Fruit fly (Drosophila melanogaster): ENCODE results near the gene CG42852.

The CG42852 gene

dm6 chr3L:16765647-16766628, 10.6 kb downstream of the CG42852 start, which contains the start of gene Nrt (continued):
- TF ChIP-seq Smox (GFP tag; optimal IDR thresholded peaks at IDR 0.05) = peak; percentile 53
- peak; percentile 82 for TF ChIP-seq CG8119 (GFP tag; IDR thresholded peaks at IDR 0.05)
- peak; percentile 8 for TF ChIP-seq CG6792 (GFP tag; optimal IDR thresholded peaks at IDR 0.05)
- TF ChIP-seq achi (GFP tag; optimal IDR thresholded peaks at IDR 0.05) = peak; percentile 58
- peak; percentile 61 for TF ChIP-seq vri (GFP tag; optimal IDR thresholded peaks at IDR 0.05)
- TF ChIP-seq CG34406 (GFP tag; optimal IDR thresholded peaks at IDR 0.05) = peak; percentile 52
- peak in 1 of 2 experiments; percentile 68 for TF ChIP-seq salr (GFP tag; optimal IDR thresholded peaks at IDR 0.05)
- TF ChIP-seq fd85E (GFP tag; optimal IDR thresholded peaks at IDR 0.05) = peak; percentile 23
- TF ChIP-seq CG6808 (GFP tag; optimal IDR thresholded peaks at IDR 0.05) = peak; percentile 76
- TF ChIP-seq CG11762 (GFP tag; optimal IDR thresholded peaks at IDR 0.05; ENCODE audit: insufficient read depth) = peak; percentile 8
- peak; percentile 70 for TF ChIP-seq dsx (GFP tag; optimal IDR thresholded peaks at IDR 0.05; ENCODE audit: poor library complexity, severe bottlenecking)
- no peak for TF ChIP-seq Sox14 (GFP tag; optimal IDR thresholded peaks at IDR 0.05)
- TF ChIP-seq Eip78C (GFP tag) = peak; percentile 93
- peak; percentile 53 for TF ChIP-seq Lpt (GFP tag; optimal IDR thresholded peaks at IDR 0.05)
- TF ChIP-seq Gug (GFP tag; IDR thresholded peaks at IDR 0.05) = no peak
- TF ChIP-seq spab (GFP tag; optimal IDR thresholded peaks at IDR 0.05) = peak; percentile 44
- TF ChIP-seq net (GFP tag; optimal IDR thresholded peaks at IDR 0.05) = peak; percentile 61
- peak; percentile 66 for TF ChIP-seq esn (GFP tag; optimal IDR thresholded peaks at IDR 0.05)
- TF ChIP-seq eg (GFP tag; IDR thresholded peaks at IDR 0.05) = peak; percentile 58; the same call in 1 of the 3 replicates

- no peak for TF ChIP-seq Met (GFP tag; optimal IDR thresholded peaks at IDR 0.05)
Measured at dm6 chr3L:16766901-16767300, 11.6 kb downstream of the CG42852 start.

- TF ChIP-seq dsx (GFP tag; optimal IDR thresholded peaks at IDR 0.05; ENCODE audit: poor library complexity, severe bottlenecking) (no peak), Hr39 (GFP tag; optimal IDR thresholded peaks at IDR 0.05) (no peak), CG31627 (GFP tag; optimal IDR thresholded peaks at IDR 0.05) (no peak), CG8119 (GFP tag; IDR thresholded peaks at IDR 0.05) (no peak), Eip78C (GFP tag) (peak; percentile 68), CG8319 (GFP tag; optimal IDR thresholded peaks at IDR 0.05) (no peak), net (GFP tag; optimal IDR thresholded peaks at IDR 0.05) (no peak), eg (GFP tag; IDR thresholded peaks at IDR 0.05) (0 out of 3 replicates have a peak, but pooled peaks have one; percentile 38), CG3919 (GFP tag; optimal IDR thresholded peaks at IDR 0.05) (peak; percentile 4), pdm3 (GFP tag; optimal IDR thresholded peaks at IDR 0.05) (no peak), salr (GFP tag; optimal IDR thresholded peaks at IDR 0.05) (no peak), CG6276 (GFP tag; optimal IDR thresholded peaks at IDR 0.05) (no peak), Sox14 (GFP tag; optimal IDR thresholded peaks at IDR 0.05) (no peak), acj6 (GFP tag; optimal IDR thresholded peaks at IDR 0.05) (peak; percentile 11), Ets96B (tag; optimal IDR thresholded peaks at IDR 0.05) (peak; percentile 23), CG3032 (tag; optimal IDR thresholded peaks at IDR 0.05) (no peak), fkh (GFP tag; optimal IDR thresholded peaks at IDR 0.05) (peak; percentile 52), Ets21C (GFP tag; optimal IDR thresholded peaks at IDR 0.05) (no peak), Smox (GFP tag; optimal IDR thresholded peaks at IDR 0.05) (no peak), Eip75B (GFP tag; optimal IDR thresholded peaks at IDR 0.05) (no peak), CG6792 (GFP tag; optimal IDR thresholded peaks at IDR 0.05) (no peak), topi (GFP tag; optimal IDR thresholded peaks at IDR 0.05) (no peak), CG7368 (GFP tag; optimal IDR thresholded peaks at IDR 0.05) (no peak), Eip93F (GFP tag; optimal IDR thresholded peaks at IDR 0.05) (no peak), CG15336 (GFP tag; IDR thresholded peaks at IDR 0.05) (no peak), CG10631 (GFP tag; optimal IDR thresholded peaks at IDR 0.05) (peak; percentile 18)
Measured at dm6 chr3L:16768001-16768652, 12.8 kb downstream of the CG42852 start.
